Fruit fly (Drosophila melanogaster) whole organism, embryonic: ENCODE data around the gene CG43658.
A peak's percentile ranks its signal among the peaks of the same experiment; 100 is the strongest.

Experiments
- Ada2b ChIP-seq: fragments of 200-800 bp; sonication (Bioruptor generic); IDR thresholded peaks from 2 replicates; pipeline ENCODE4 v1.3.6; 2022; ENCODE audit warnings: missing biosample characterization, missing genetic modification characterization
- CG11093 ChIP-seq: fragments of 200-800 bp; sonication (Bioruptor generic); IDR thresholded peaks from 3 replicates; pipeline ENCODE4 v1.3.6; 2022; ENCODE audit warnings: missing biosample characterization, missing genetic modification characterization
- CG11504 ChIP-seq: fragments of 200-800 bp; sonication (Bioruptor generic); optimal IDR thresholded peaks from 3 replicates; lab custom pipeline; 2019; ENCODE audit warnings: missing biosample characterization, mild to moderate bottlenecking, missing genetic modification characterization, moderate library complexity
- CG13123 ChIP-seq: fragments of 200-800 bp; sonication (Bioruptor generic); optimal IDR thresholded peaks from 2 replicates; lab custom pipeline; 2016; ENCODE audit warnings: missing biosample characterization, missing genetic modification characterization
- CG13296 ChIP-seq: fragments of 200-800 bp; sonication (Bioruptor generic); optimal IDR thresholded peaks from 3 replicates; lab custom pipeline; 2018; ENCODE audit warnings: missing biosample characterization, mild to moderate bottlenecking, missing genetic modification characterization
- CG1603 ChIP-seq: fragments of 200-800 bp; sonication (Bioruptor generic); optimal IDR thresholded peaks from 2 replicates; lab custom pipeline; 2019; ENCODE audit warnings: missing biosample characterization, mild to moderate bottlenecking, missing genetic modification characterization, moderate library complexity
- CG16863 ChIP-seq: fragments of 200-800 bp; sonication (Bioruptor generic); optimal IDR thresholded peaks from 3 replicates; lab custom pipeline; 2016; ENCODE audit warnings: missing biosample characterization, missing genetic modification characterization
- CG17186 ChIP-seq: fragments of 200-800 bp; sonication (Bioruptor generic); optimal IDR thresholded peaks from 3 replicates; lab custom pipeline; 2017; ENCODE audit warnings: missing biosample characterization, missing genetic modification reagents, missing genetic modification characterization
- CG17568 ChIP-seq: fragments of 200-800 bp; sonication (Bioruptor generic); optimal IDR thresholded peaks from 2 replicates; lab custom pipeline; 2018; ENCODE audit warnings: missing biosample characterization, mild to moderate bottlenecking, missing genetic modification characterization, moderate library complexity
- CG17829 ChIP-seq: fragments of 200-800 bp; optimal IDR thresholded peaks from 2 replicates; lab custom pipeline; 2019; ENCODE audit warnings: missing biosample characterization, mild to moderate bottlenecking, missing genetic modification characterization, moderate library complexity
- CG17912 ChIP-seq: fragments of 200-800 bp; sonication (Bioruptor generic); optimal IDR thresholded peaks from 2 replicates; lab custom pipeline; 2018; ENCODE audit warnings: missing biosample characterization, mild to moderate bottlenecking, missing genetic modification characterization
- CG18262 ChIP-seq: fragments of 200-800 bp; optimal IDR thresholded peaks from 3 replicates; lab custom pipeline; 2019; ENCODE audit warnings: missing biosample characterization, mild to moderate bottlenecking, missing genetic modification characterization, moderate library complexity
- CG18764 ChIP-seq: fragments of 200-800 bp; sonication (Bioruptor generic); optimal IDR thresholded peaks from 3 replicates; lab custom pipeline; 2016; ENCODE audit warnings: missing biosample characterization, missing genetic modification characterization
- CG31441 ChIP-seq: fragments of 200-800 bp; sonication (Bioruptor generic); IDR thresholded peaks from 2 replicates; pipeline ENCODE4 v1.3.6; 2022; ENCODE audit warnings: missing biosample characterization, missing genetic modification characterization
- CG3281 ChIP-seq: fragments of 200-800 bp; sonication (Bioruptor generic); optimal IDR thresholded peaks from 3 replicates; lab custom pipeline; 2017; ENCODE audit warnings: missing biosample characterization, mild to moderate bottlenecking, missing genetic modification characterization
- CG33557 ChIP-seq: fragments of 200-800 bp; sonication (Bioruptor generic); optimal IDR thresholded peaks from 2 replicates; lab custom pipeline; 2019; ENCODE audit warnings: missing biosample characterization, mild to moderate bottlenecking, missing genetic modification characterization, moderate library complexity
- CG4730 ChIP-seq: fragments of 200-800 bp; sonication (Bioruptor generic); IDR thresholded peaks from 2 replicates; pipeline ENCODE4 v1.3.6; 2022; ENCODE audit warnings: missing biosample characterization, missing genetic modification characterization
- CG8359 ChIP-seq: fragments of 200-800 bp; sonication (Bioruptor generic); optimal IDR thresholded peaks from 2 replicates; lab custom pipeline; 2017; ENCODE audit warnings: missing biosample characterization, mild to moderate bottlenecking, missing genetic modification characterization, borderline replicate concordance
- CG9817 ChIP-seq: fragments of 200-800 bp; sonication (Bioruptor generic); optimal IDR thresholded peaks from 2 replicates; lab custom pipeline; 2018; ENCODE audit warnings: missing biosample characterization, mild to moderate bottlenecking, missing genetic modification characterization, moderate library complexity
- Deaf1 ChIP-seq: fragments of 200-800 bp; optimal IDR thresholded peaks from 3 replicates; lab custom pipeline; 2019; ENCODE audit warnings: missing biosample characterization, mild to moderate bottlenecking, missing genetic modification characterization, moderate library complexity
- E2f2 ChIP-seq: fragments of 200-800 bp; sonication (Bioruptor generic); IDR thresholded peaks from 2 replicates; pipeline ENCODE4 v1.3.6; 2022; ENCODE audit warnings: missing biosample characterization, missing genetic modification characterization
- Elba2 ChIP-seq: fragments of 200-800 bp; sonication (Bioruptor generic); optimal IDR thresholded peaks from 3 replicates; lab custom pipeline; 2016; ENCODE audit warnings: missing biosample characterization, missing genetic modification characterization
- Fer1 ChIP-seq: fragments of 200-800 bp; sonication (Bioruptor generic); optimal IDR thresholded peaks from 2 replicates; lab custom pipeline; 2017; ENCODE audit warnings: missing biosample characterization, mild to moderate bottlenecking, missing genetic modification characterization
- Gsc ChIP-seq: fragments of 200-800 bp; sonication (Bioruptor generic); IDR thresholded peaks from 2 replicates; pipeline ENCODE4 v1.3.6; 2022; ENCODE audit warnings: missing biosample characterization, missing genetic modification characterization
- HLH3B ChIP-seq: fragments of 200-800 bp; sonication (Bioruptor generic); IDR thresholded peaks from 2 replicates; pipeline ENCODE4 v1.3.6; 2022; ENCODE audit warnings: missing biosample characterization, missing genetic modification characterization
- HmgZ ChIP-seq: fragments of 200-800 bp; sonication (Bioruptor generic); optimal IDR thresholded peaks from 2 replicates; lab custom pipeline; 2018; ENCODE audit warnings: missing biosample characterization, mild to moderate bottlenecking, missing genetic modification characterization
- Lpt ChIP-seq: fragments of >200 bp; optimal IDR thresholded peaks from 2 replicates; lab custom pipeline; 2018; ENCODE audit warnings: missing biosample characterization, missing genetic modification characterization
- Max ChIP-seq: fragments of 200-800 bp; sonication (Bioruptor generic); optimal IDR thresholded peaks from 2 replicates; lab custom pipeline; 2016; ENCODE audit warnings: missing biosample characterization, mild to moderate bottlenecking, missing genetic modification characterization
- Meics ChIP-seq: fragments of 200-800 bp; sonication (Bioruptor generic); optimal IDR thresholded peaks from 2 replicates; lab custom pipeline; 2017; ENCODE audit warnings: missing biosample characterization, mild to moderate bottlenecking, missing genetic modification characterization
- NC2β ChIP-seq: fragments of 200-800 bp; sonication (Bioruptor generic); optimal IDR thresholded peaks from 2 replicates; lab custom pipeline; 2016; ENCODE audit warnings: missing biosample characterization, missing genetic modification characterization
- Oli ChIP-seq: fragments of 200-800 bp; sonication (Bioruptor generic); optimal IDR thresholded peaks from 2 replicates; lab custom pipeline; 2018; ENCODE audit warnings: missing biosample characterization, mild to moderate bottlenecking, missing genetic modification characterization, moderate library complexity
- Sox100B ChIP-seq: fragments of 200-800 bp; sonication (Bioruptor generic); optimal IDR thresholded peaks from 3 replicates; lab custom pipeline; 2018; ENCODE audit warnings: missing biosample characterization, mild to moderate bottlenecking, missing genetic modification characterization
- Trl ChIP-seq, 3 experiments: fragments of >200 bp in 2 of 3; fragments of 200-800 bp in 1 of 3; sonication (Bioruptor generic) in 1 of 3; optimal IDR thresholded peaks; 2 replicates in 1 of 3; 3 replicates in 2 of 3; lab custom pipeline; 2016 to 2017; ENCODE audit warnings: missing biosample characterization in 1 of 3, missing genetic modification characterization in 1 of 3
- al ChIP-seq: fragments of 200-800 bp; sonication (Bioruptor generic); IDR thresholded peaks from 2 replicates; pipeline ENCODE4 v1.3.6; 2022; ENCODE audit warnings: missing biosample characterization, missing genetic modification characterization
- bigmax ChIP-seq: fragments of 200-800 bp; sonication (Bioruptor generic); optimal IDR thresholded peaks from 2 replicates; lab custom pipeline; 2018; ENCODE audit warnings: missing biosample characterization, mild to moderate bottlenecking, missing genetic modification characterization
- chm ChIP-seq: fragments of 200-800 bp; sonication (Bioruptor generic); IDR thresholded peaks from 2 replicates; pipeline ENCODE4 v1.3.6; 2022; ENCODE audit warnings: missing biosample characterization, missing genetic modification characterization
- fu2 ChIP-seq: fragments of 200-800 bp; sonication (Bioruptor generic); optimal IDR thresholded peaks from 2 replicates; lab custom pipeline; 2016; ENCODE audit warnings: missing biosample characterization, missing genetic modification characterization
- gce ChIP-seq: fragments of 200-800 bp; sonication (Bioruptor generic); IDR thresholded peaks from 3 replicates; pipeline ENCODE4 v1.3.6; 2022; ENCODE audit warnings: missing biosample characterization, missing genetic modification characterization
- ham ChIP-seq: fragments of 200-800 bp; sonication (Bioruptor generic); IDR thresholded peaks from 2 replicates; pipeline ENCODE4 v1.3.6; 2022; ENCODE audit warnings: missing biosample characterization, missing genetic modification characterization
- hb ChIP-seq: fragments of 200-800 bp; sonication (Bioruptor generic); IDR thresholded peaks from 3 replicates; pipeline ENCODE4 v1.3.6; 2022; ENCODE audit warnings: missing biosample characterization, missing genetic modification characterization; ENCODE audit not compliant: partially characterized antibody
- nom ChIP-seq: fragments of 200-800 bp; sonication (Bioruptor generic); optimal IDR thresholded peaks from 2 replicates; lab custom pipeline; 2017; ENCODE audit warnings: missing biosample characterization, missing genetic modification characterization, mild to moderate bottlenecking, moderate library complexity, missing genetic modification reagents
- phol ChIP-seq: fragments of 200-800 bp; sonication (Bioruptor generic); optimal IDR thresholded peaks from 3 replicates; lab custom pipeline; 2018; ENCODE audit warnings: missing biosample characterization, mild to moderate bottlenecking, missing genetic modification characterization, moderate library complexity
- sd ChIP-seq: fragments of 200-800 bp; sonication (Bioruptor generic); optimal IDR thresholded peaks from 3 replicates; lab custom pipeline; 2018; ENCODE audit warnings: missing biosample characterization, mild to moderate bottlenecking, missing genetic modification characterization, moderate library complexity
- seq ChIP-seq: fragments of 200-800 bp; sonication (Bioruptor generic); IDR thresholded peaks from 2 replicates; pipeline ENCODE4 v1.3.6; 2022; ENCODE audit warnings: missing biosample characterization, missing genetic modification characterization
- slbo ChIP-seq: fragments of 200-800 bp; sonication (Bioruptor generic); IDR thresholded peaks from 2 replicates; pipeline ENCODE4 v1.3.6; 2022; ENCODE audit warnings: missing biosample characterization, missing genetic modification characterization
- sr ChIP-seq: fragments of 200-800 bp; sonication (Bioruptor generic); IDR thresholded peaks from 3 replicates; pipeline ENCODE4 v1.3.6; 2022; ENCODE audit warnings: missing biosample characterization, missing genetic modification characterization
- tup ChIP-seq: fragments of 200-800 bp; sonication (Bioruptor generic); optimal IDR thresholded peaks from 2 replicates; lab custom pipeline; 2016; ENCODE audit warnings: missing biosample characterization, mild to moderate bottlenecking, missing genetic modification characterization, moderate library complexity
- tx ChIP-seq: fragments of 200-800 bp; sonication (Bioruptor generic); optimal IDR thresholded peaks from 2 replicates; lab custom pipeline; 2016; ENCODE audit warnings: missing biosample characterization, missing genetic modification characterization
- wdn ChIP-seq: fragments of 200-800 bp; sonication (Bioruptor generic); IDR thresholded peaks from 2 replicates; pipeline ENCODE4 v1.3.6; 2022; ENCODE audit warnings: missing biosample characterization, missing genetic modification characterization
- wek ChIP-seq: fragments of 200-800 bp; sonication (Bioruptor generic); optimal IDR thresholded peaks from 3 replicates; lab custom pipeline; 2018; ENCODE audit warnings: missing biosample characterization, mild to moderate bottlenecking, missing genetic modification characterization, moderate library complexity
- yki ChIP-seq: fragments of >200 bp; optimal IDR thresholded peaks from 3 replicates; lab custom pipeline; 2018

The CG43658 gene

DNA sequence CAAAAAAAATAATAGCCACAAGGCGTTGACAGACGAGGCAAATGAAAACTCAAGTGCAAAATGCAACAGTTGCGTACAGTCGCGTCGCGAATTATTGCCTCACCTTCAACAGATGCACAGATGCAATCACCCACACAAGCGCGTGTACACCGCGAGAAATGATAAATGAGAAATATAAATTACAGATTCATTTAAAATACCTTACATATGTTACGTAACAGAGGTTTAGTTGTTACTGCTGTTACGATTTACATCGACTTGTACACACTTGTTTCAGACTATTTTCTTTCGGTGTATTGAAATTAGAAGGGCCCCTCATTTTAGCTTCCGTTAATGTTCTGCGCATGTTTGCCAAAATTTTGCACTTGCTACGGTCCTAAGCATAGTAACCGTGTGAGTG, 52.1 kb downstream of the CG43658 start (continued):
- TF ChIP-seq hb (no peak), tup (no peak), CG31441 (GFP tag; lab: Robert Waterston, UW) (peak; percentile 61; the same call in 1 of the 2 replicates), CG18764 (GFP tag; lab: Kevin White, UChicago) (peak; percentile 47), Gsc (GFP tag; lab: Robert Waterston, UW) (no peak), CG13123 (no peak), Deaf1 (tag; lab: Kevin White, UChicago) (no peak), phol (tag; lab: Kevin White, UChicago) (peak; percentile 71), CG17568 (GFP tag; lab: Kevin White, UChicago) (peak; percentile 14), bigmax (GFP tag; lab: Kevin White, UChicago) (no peak), slbo (GFP tag; lab: Robert Waterston, UW) (peak; percentile 44; the same call in 1 of the 2 replicates), CG4730 (0 out of 2 replicates have a peak, but pooled peaks have one; percentile 13), yki (lab: Kevin White, UChicago) (no peak), tx (GFP tag; lab: Kevin White, UChicago) (peak; percentile 38), CG17829 (peak; percentile 70), CG13296 (GFP tag; lab: Kevin White, UChicago) (no peak), fu2 (GFP tag; lab: Kevin White, UChicago) (no peak), CG1603 (tag; lab: Kevin White, UChicago) (peak; percentile 85), Lpt (no peak), seq (GFP tag; lab: Robert Waterston, UW) (0 out of 2 replicates have a peak, but pooled peaks have one; percentile 20), Ada2b (GFP tag; lab: Robert Waterston, UW) (0 out of 2 replicates have a peak, but pooled peaks have one; percentile 19), gce (no peak), CG33557 (GFP tag; lab: Kevin White, UChicago) (peak; percentile 50), Fer1 (no peak), CG18262 (peak; percentile 69), CG17186 (GFP tag; lab: Kevin White, UChicago) (peak; percentile 16), sd (no peak), HLH3B (GFP tag; lab: Robert Waterston, UW) (no peak), E2f2 (GFP tag; lab: Robert Waterston, UW) (0 out of 2 replicates have a peak, but pooled peaks have one; percentile 12), wdn (GFP tag; lab: Robert Waterston, UW) (no peak), Oli (tag; lab: Kevin White, UChicago) (peak; percentile 62), Elba2 (no peak), al (no peak), CG17912 (GFP tag; lab: Kevin White, UChicago) (no peak), Trl (optimal IDR thresholded peaks at IDR 0.05; lab: Kevin White, UChicago) (no peak), Trl (GFP tag; optimal IDR thresholded peaks at IDR 0.05; lab: Kevin White, UChicago) (peak; percentile 3), nom (GFP tag; lab: Kevin White, UChicago) (peak; percentile 34), sr (GFP tag; lab: Robert Waterston, UW) (no peak), CG11504 (tag; lab: Kevin White, UChicago) (peak; percentile 66), HmgZ (tag; lab: Kevin White, UChicago) (no peak), wek (GFP tag; lab: Kevin White, UChicago) (peak; percentile 0), CG11093 (GFP tag; lab: Robert Waterston, UW) (no peak), CG16863 (GFP tag; lab: Kevin White, UChicago) (peak; percentile 57), ham (GFP tag; lab: Robert Waterston, UW) (no peak), chm (GFP tag; lab: Robert Waterston, UW) (peak; percentile 57; the same call in 1 of the 2 replicates), Sox100B (peak; percentile 16), CG3281 (GFP tag; lab: Kevin White, UChicago) (no peak), CG9817 (tag; lab: Kevin White, UChicago) (peak; percentile 7), Meics (GFP tag; lab: Kevin White, UChicago) (no peak), CG8359 (GFP tag; lab: Kevin White, UChicago) (no peak), NC2β (peak; percentile 64), Max (GFP tag; lab: Kevin White, UChicago) (peak; percentile 16)
